Fruit fly (Drosophila melanogaster) Kc167 (cell line): Measurements from ENCODE around the gene CG42673.

Experiments
- Myc ChIP-seq: fragments of >200 bp; optimal IDR thresholded peaks from 2 replicates; lab custom pipeline; 2017; ENCODE audit warnings: missing external identifiers
- Sin3A ChIP-seq: fragments of >200 bp; optimal IDR thresholded peaks from 2 replicates; lab custom pipeline; 2018; ENCODE audit warnings: missing external identifiers
- h ChIP-seq: fragments of >200 bp; optimal IDR thresholded peaks from 3 replicates; lab custom pipeline; 2018; ENCODE audit warnings: missing external identifiers
- insv ChIP-seq: fragments of >200 bp; optimal IDR thresholded peaks from 3 replicates; lab custom pipeline; 2018; ENCODE audit warnings: missing external identifiers
- psq ChIP-seq: fragments of >200 bp; optimal IDR thresholded peaks from 2 replicates; lab custom pipeline; 2017; ENCODE audit warnings: missing external identifiers
- ttk ChIP-seq: sonication (Bioruptor generic); optimal IDR thresholded peaks from 2 replicates; lab custom pipeline; 2017; ENCODE audit warnings: missing external identifiers

The CG42673 gene

DNA sequence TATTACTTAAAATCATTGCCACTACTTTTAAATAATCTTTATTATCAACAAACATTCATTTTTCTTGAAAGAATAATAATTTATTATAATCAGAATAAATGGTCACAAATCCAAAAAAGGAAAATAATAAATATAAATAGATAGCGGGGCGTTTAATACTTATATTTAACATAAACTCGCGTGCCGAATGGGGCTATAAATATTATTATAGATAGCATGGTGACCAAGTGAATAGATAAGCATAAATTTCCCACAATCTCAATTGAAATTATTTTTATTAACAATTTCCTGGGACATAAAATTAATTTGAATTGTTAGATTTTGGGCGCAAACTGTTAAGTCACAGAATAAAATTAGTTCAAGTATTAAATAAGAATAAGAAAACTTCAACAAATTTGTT lies 40.6 kb upstream of the CG42673 start:
- TF ChIP-seq insv (lab: Kevin White, UChicago) (no peak), Myc (lab: Kevin White, UChicago) (no peak), psq (no peak), h (no peak), ttk (no peak), Sin3A (lab: Kevin White, UChicago) (no peak)

DNA sequence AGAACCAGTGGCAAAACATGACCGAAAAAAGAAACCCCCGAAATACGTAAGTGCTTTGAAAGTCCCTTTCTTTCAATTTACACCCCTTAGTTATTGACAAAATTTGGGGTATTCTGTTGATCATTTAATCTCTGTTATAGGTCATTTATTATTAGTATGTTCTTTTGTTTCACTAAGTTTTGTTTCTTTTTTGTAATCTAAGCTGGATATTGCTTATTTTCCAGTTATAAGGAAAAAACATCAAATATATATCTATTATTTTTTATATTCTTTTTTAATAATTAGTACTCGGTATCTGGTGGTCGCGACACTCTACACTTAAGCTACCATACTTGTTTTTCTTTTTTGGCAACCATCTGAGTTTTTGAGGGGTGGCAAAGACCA lies 38.4 kb upstream of the CG42673 start:
- TF ChIP-seq ttk (no peak), h (no peak), Myc (lab: Kevin White, UChicago) (no peak), insv (lab: Kevin White, UChicago) (no peak), Sin3A (lab: Kevin White, UChicago) (no peak), psq (no peak)

DNA sequence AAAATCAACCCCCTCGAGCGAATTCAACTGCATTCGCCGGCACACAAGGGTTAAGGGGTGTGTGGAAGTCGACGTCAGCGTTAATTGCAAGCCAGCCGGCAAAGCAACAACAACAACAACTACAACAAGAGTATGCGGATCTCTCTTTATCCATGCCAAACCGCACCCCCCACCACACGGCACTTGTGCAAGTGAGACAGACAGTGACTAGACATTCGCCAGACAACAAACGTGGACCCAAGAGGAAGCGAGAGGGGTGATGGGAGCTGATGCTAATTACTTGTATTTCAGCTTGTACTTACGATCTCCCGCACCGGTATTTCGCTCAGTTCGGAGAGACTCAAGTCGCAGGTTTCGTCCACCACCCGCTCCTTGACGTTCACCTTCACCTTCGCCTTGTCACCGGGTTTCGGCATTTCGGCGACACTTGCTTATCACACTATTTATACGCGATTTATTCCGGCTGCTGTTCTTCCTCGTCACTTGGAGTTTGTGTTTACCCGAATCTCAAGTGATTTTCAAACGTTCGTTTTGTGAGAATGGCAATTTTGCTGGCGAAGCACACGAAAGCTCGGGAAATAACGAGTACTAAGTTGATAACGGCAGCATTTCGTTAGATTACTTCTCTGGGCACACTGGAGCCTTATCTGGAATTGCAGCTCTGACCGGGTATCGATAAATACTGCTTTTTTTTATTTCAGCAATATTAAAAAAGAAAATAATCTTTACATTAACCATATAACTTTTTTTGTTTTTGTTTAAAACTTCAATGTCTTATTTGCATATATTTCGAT lies 37.8 kb upstream of the CG42673 start, which contains the start of gene CG3408:
Gene CG3408 (minus strand): TSS at position 547 of the 794 bp plus-strand sequence.
- TF ChIP-seq psq (no peak), Sin3A (lab: Kevin White, UChicago) (no peak), ttk (no peak), Myc (lab: Kevin White, UChicago) (no peak), insv (lab: Kevin White, UChicago) (no peak), h (no peak)

DNA sequence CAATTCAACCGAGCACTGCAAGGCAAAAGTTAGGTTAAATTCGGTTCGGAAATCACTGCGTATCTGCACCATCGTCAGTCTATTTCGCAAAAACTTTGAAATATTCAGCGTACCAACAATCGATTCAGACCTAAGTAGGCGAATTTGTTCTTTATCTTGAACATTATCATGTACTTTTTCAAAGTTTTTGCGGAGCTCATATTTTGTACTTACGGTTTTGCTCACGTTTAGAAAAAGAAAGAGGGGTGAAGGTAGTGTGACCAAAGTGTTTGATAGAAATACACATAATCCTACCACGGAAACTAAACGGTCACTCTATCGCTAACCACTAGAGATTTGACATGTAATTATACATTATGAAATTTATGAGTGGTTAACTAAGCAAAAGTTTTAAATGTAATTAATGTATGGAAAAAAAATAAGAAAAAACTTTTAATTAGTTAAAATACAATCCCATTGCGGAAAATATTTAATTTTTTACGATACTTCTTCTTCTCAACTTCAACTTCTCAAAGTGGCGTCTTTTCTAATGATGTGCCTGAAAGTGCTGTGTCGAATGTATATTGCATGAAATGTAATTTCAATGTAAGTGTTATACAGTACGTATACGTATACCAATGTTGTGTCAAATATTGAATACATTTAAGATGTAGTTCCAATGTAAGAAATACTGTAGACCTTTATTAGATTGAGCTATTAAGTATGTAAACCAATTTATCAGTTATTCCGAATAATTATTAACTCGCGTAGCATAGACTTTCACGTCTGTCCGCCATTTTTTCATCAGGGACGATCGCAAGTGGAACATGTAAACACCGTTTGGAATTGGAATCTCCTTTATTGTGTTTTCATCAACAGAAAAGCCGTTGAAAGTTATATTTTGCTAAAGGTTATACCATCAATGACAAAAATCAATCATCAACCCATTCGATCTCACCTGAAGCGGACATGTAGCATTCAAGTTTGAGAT lies 35.4 kb upstream of the CG42673 start, which contains the start of gene RpS9:
Gene RpS9 (minus strand): TSS at position 245 of the 970 bp plus-strand sequence.
- TF ChIP-seq Myc (lab: Kevin White, UChicago) (no peak), insv (lab: Kevin White, UChicago) (no peak), h (no peak), psq (no peak), ttk (no peak), Sin3A (lab: Kevin White, UChicago) (no peak)

DNA sequence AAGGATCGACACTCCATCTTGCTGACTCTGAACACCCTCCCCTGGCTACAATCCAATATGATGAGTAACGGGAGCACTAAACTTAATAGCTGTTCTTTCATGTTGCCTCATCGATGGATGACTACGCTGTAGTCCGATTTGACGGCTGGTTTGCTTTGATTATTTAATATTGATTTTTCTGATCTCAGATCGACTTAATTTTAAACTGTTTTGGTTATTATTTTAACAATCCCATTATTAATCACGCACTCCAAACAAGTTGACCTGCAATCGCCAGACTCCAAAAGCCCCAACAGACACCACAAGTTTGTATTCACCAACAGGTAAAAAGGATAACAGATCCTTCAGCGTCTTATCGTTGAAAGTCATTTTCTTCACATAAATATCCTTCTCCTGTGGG lies 34.5 kb upstream of the CG42673 start, which contains the start of gene CG33703:
Gene CG33703 (minus strand): TSS at position 101 of the 400 bp plus-strand sequence.
- no peak for TF ChIP-seq Myc (lab: Kevin White, UChicago)
- TF ChIP-seq psq, result no peak
- no peak for TF ChIP-seq Sin3A (lab: Kevin White, UChicago)
- TF ChIP-seq h, result no peak
- no peak for TF ChIP-seq insv (lab: Kevin White, UChicago)
- TF ChIP-seq ttk, result no peak

DNA sequence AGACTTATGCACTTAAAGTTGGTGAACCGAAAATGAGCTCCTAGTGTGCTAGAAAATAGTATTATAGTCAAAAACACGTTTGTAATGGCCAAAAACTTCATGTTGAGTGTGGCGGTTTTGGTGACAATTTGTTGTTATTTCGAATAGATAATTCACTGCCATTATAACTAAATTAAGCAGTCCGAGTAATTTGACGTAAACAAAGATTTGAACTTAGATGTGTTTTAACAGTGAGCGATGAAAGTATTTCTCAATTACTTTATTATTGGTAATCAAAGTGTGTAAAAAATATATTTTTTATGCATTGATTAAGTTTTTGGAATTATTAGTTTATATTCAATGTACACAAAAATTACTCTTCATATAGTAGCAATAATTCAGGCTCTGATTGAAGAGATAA lies 33.7 kb upstream of the CG42673 start, which contains the start of gene CG33702:
Gene CG33702 (minus strand): TSS at position 101 of the 400 bp plus-strand sequence.
- TF ChIP-seq Myc (lab: Kevin White, UChicago) (no peak), ttk (no peak), h (no peak), psq (no peak)

DNA sequence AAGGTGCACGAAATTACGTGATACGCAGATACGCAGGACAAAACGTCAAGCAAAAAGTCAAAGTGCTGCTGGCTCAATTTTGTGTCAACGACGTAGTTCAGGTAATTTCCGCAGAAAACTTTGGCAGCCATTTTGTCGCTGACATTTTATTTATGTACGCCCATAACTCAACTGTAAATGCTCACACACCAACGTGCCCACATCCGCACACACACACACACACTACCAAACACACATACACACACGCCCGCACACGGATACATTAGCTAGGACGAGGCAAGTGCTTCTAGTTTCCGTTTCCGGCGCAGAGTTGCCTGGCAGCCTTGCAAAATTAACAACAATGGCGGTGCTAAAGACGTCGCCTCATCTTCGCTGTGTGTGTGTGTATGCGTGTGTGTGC lies 21.6 kb upstream of the CG42673 start, which contains the start of gene CG33700:
Gene CG33700 (minus strand): TSS at position 101 of the 400 bp plus-strand sequence.
- TF ChIP-seq Myc (lab: Kevin White, UChicago) (no peak), insv (lab: Kevin White, UChicago) (no peak), h (no peak), Sin3A (lab: Kevin White, UChicago) (no peak), psq (no peak), ttk (no peak)

DNA sequence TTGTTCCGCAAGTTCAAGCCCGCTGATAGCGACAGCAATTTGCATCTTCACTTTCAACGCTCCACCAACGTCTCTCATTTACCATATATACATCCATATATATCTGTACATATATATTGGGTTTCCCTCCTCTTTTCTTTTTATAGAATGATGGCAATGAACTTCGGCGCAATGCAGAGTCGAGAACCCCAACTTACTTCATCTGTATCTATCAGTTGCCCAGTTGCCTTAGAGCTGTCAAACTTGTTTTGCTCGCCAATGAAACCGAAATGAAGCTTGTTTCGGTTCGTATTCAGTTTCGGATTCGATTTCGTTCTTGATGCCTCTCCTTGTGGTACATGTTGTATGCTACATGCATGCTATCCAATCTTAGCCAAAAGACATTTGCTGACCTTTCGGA lies 18.2 kb upstream of the CG42673 start, which contains the start of gene Or67a:
Gene Or67a (plus strand): TSS at position 233 of the 400 bp plus-strand sequence.
- TF ChIP-seq Myc (lab: Kevin White, UChicago) (no peak), ttk (no peak), Sin3A (lab: Kevin White, UChicago) (no peak), psq (no peak), h (no peak), insv (lab: Kevin White, UChicago) (no peak)

DNA sequence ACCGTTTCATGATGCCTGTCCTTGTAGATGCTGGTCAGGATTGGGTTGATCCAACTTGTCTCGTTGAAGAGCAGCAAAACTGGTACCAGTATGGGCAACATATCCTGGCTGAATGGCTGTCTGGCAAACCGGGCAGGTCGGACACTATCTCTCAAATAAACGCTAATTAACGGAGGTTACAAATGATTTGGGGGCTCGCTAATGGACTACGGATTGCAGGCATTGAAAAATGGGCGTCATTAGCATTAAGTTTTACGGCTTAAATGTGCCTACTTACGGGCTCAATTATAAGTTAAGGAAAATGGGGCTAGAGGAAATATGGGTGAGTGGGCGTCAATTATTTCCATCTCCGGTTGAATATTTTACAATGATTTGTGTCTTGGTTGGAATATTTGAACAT lies 3.1 kb upstream of the CG42673 start, which contains the start of gene Ir67a:
Gene Ir67a (minus strand): TSS at position 101 of the 400 bp plus-strand sequence.
- TF ChIP-seq ttk (no peak), Sin3A (lab: Kevin White, UChicago) (no peak), psq (no peak), Myc (lab: Kevin White, UChicago) (no peak), insv (lab: Kevin White, UChicago) (no peak), h (no peak)

DNA sequence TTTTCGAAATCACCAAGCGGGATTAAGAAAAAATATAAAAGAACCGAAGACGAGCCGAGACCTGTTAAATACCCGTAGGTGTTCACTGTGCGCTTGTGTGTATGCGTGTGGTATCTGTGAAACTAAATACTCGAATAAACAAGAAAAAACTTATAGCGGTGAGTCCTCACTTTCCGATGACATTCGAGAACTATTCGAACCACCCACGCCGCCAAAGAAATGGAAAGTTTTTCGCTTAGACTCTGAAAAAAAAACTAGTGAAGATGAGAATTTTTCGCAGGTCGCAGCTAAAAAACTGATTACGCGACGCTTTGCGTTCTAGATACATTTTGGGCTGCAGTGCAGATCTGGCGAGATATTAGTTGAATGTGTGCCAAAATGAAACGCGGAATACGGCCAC lies 890 bp downstream of the CG42673 start:
- no peak for TF ChIP-seq Sin3A (lab: Kevin White, UChicago)
- TF ChIP-seq h, result no peak
- no peak for TF ChIP-seq psq
- no peak for TF ChIP-seq Myc (lab: Kevin White, UChicago)
- no peak for TF ChIP-seq insv (lab: Kevin White, UChicago)
- no peak for TF ChIP-seq ttk

DNA sequence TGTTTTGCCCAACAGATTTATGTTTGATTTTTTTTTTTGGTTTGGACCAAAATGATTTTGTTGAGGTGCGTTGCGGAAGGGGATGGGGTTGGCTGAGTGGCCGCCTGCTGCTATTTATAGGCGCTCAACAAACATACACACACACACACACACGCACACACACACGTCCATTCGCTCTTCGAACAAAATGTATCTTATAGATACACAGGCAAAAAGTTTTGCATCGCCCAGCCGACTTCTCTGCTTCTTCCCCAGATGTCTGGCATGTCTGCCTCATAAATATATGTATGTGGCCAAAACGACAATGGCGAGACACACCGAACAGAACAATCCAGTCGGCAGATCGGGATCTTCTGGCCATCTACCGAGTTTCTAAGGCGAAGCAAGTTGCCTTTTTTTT lies 1.8 kb downstream of the CG42673 start:
- TF ChIP-seq ttk (no peak), psq (no peak), Sin3A (lab: Kevin White, UChicago) (no peak), h (no peak)

DNA sequence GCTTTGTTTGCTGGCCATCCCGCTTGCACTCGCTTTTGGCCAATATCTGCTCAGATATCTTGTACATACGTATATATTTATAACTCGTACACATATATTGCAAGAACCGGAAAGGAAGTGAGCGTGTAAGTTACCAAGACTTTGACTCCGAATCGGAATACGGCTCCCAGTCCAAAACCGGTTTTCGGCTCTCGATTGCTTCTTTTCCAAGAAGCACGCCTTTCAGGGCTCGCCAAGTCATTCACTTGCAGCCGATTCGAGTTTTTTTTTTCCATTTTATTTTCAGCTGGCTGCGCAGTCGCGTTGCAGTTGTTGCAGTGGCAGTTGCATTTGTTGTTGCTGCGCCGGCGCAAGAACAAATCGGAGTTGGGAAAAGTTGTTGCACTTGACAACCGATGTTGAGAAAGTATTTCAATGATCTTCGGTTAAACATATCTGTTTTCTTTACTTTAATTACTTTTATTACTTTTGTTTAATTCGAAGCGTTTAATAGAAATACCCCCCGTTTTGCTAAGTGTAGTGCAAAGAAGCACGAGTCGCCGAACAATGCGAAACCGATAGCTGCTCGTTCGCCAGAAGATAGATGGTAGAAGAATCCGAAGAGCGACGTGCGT lies 2.8 kb downstream of the CG42673 start:
- TF ChIP-seq Sin3A (lab: Kevin White, UChicago), result no peak
- TF ChIP-seq psq, result no peak
- TF ChIP-seq Myc (lab: Kevin White, UChicago), result no peak
- TF ChIP-seq h, result no peak
- TF ChIP-seq insv (lab: Kevin White, UChicago), result no peak
- TF ChIP-seq ttk, result no peak
